Fruit fly (Drosophila melanogaster) Kc167 (cell line): ENCODE results near the gene BORCS6.

Source experiments
- Sin3A ChIP-seq: fragments of >200 bp; optimal IDR thresholded peaks from 2 replicates; lab custom pipeline; 2018; ENCODE audit warnings: missing external identifiers
- h ChIP-seq: fragments of >200 bp; optimal IDR thresholded peaks from 3 replicates; lab custom pipeline; 2018; ENCODE audit warnings: missing external identifiers
- insv ChIP-seq: fragments of >200 bp; optimal IDR thresholded peaks from 3 replicates; lab custom pipeline; 2018; ENCODE audit warnings: missing external identifiers
- psq ChIP-seq: fragments of >200 bp; optimal IDR thresholded peaks from 2 replicates; lab custom pipeline; 2017; ENCODE audit warnings: missing external identifiers

DNA sequence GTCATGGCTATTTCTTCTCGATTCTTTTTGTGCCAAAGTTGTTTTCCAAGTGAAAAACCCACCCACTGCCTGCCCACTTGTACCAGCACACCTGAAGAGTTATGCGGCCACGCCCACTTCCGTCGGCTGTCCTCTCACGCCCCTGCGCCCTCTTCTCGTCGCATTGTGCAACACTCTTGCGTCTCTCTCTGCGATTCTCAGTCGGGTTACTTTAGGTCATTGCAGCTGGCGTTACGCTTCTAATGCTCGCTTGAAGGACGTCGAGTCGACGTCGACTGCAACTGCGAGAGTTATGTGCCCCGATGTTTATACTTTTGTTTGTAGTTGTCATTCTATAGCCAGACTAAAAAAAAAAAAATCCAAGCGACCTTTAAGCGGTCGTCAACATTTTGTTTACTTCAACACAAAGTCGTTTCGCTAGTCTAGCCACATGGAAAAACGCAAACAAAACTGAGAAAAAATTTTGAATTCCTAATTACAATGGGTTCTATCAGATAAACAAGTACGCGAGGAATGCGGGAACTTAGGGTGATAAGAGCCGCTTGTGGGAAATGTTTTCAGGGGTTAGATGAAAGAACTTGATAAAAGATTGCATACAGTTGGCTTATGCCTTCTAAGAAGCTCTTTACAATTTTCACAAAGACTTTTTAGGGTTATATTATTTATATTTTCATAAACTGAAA, 21.3 kb downstream of the BORCS6 start:
- TF ChIP-seq psq (lab: Kevin White, UChicago) (no peak), h (lab: Kevin White, UChicago) (no peak), Sin3A (lab: Kevin White, UChicago) (no peak), insv (no peak)
